Worm (Caenorhabditis elegans) whole organism, L1 larva: ENCODE measurements around the gene lin-39.

ENCODE experiments used
- ceh-82 ChIP-seq, 3 experiments: fragments of 150-350 bp in 1 of 3; sonication (generic microtip) in 2 of 3; optimal IDR thresholded peaks; 2 replicates each; lab custom pipeline; 2014 to 2017; ENCODE audit warnings: missing biosample characterization in 3 of 3, missing genetic modification characterization in 3 of 3
- egl-27 ChIP-seq, 2 experiments: fragments of 150-350 bp in 1 of 2; sonication (generic microtip); optimal IDR thresholded peaks; 3 replicates each; lab custom pipeline; 2017 to 2018; ENCODE audit warnings: missing biosample characterization in 2 of 2, missing genetic modification characterization in 2 of 2, missing genetic modification reagents in 2 of 2
- elt-2 ChIP-seq: sonication (generic microtip); optimal IDR thresholded peaks from 2 replicates; lab custom pipeline; 2016; ENCODE audit warnings: missing genetic modification characterization, mild to moderate bottlenecking, inconsistent platforms, missing compliant biosample characterization, missing genetic modification reagents
- fos-1 ChIP-seq: fragments of 150-350 bp; optimal IDR thresholded peaks from 2 replicates; lab custom pipeline; 2014; ENCODE audit warnings: missing biosample characterization, missing genetic modification characterization
- lin-13 ChIP-seq: fragments of 150-350 bp; optimal IDR thresholded peaks from 2 replicates; lab custom pipeline; 2014; ENCODE audit warnings: missing biosample characterization, missing genetic modification reagents, missing genetic modification characterization
- lir-3 ChIP-seq: sonication (generic microtip); optimal IDR thresholded peaks from 2 replicates; lab custom pipeline; 2016; ENCODE audit warnings: mild to moderate bottlenecking, missing genetic modification characterization, moderate library complexity, missing compliant biosample characterization; ENCODE audit not compliant: poor library complexity
- nhr-85 ChIP-seq: sonication (generic microtip); peaks from one replicate; lab custom pipeline; 2016; ENCODE audit warnings: missing genetic modification characterization, inconsistent platforms, missing compliant biosample characterization
- nhr-90 ChIP-seq: sonication (generic microtip); optimal IDR thresholded peaks from 2 replicates; lab custom pipeline; 2016; ENCODE audit warnings: mild to moderate bottlenecking, missing genetic modification characterization, missing compliant biosample characterization; ENCODE audit not compliant: poor library complexity
- sup-37 ChIP-seq: fragments of 200-800 bp; sonication (Bioruptor generic); optimal IDR thresholded peaks from 2 replicates; lab custom pipeline; 2018; ENCODE audit warnings: mild to moderate bottlenecking, missing genetic modification characterization, missing compliant biosample characterization
- unc-86 ChIP-seq: sonication (generic microtip); optimal IDR thresholded peaks from 2 replicates; lab custom pipeline; 2016; ENCODE audit warnings: missing genetic modification characterization, missing compliant biosample characterization
- ztf-11 ChIP-seq, 2 experiments: sonication (generic microtip); optimal IDR thresholded peaks; 2 replicates each; lab custom pipeline; 2016 to 2017; ENCODE audit warnings: missing genetic modification characterization in 2 of 2, missing biosample characterization in 1 of 2, missing compliant biosample characterization in 1 of 2

- TF ChIP-seq unc-86 (tag; lab: Kevin White, UChicago): no peak
- no peak for TF ChIP-seq elt-2 (tag; lab: Kevin White, UChicago)
- no peak for TF ChIP-seq nhr-90 (tag; lab: Kevin White, UChicago)
- no peak for TF ChIP-seq sup-37 (GFP tag; lab: Kevin White, UChicago)
- no peak for TF ChIP-seq fos-1 (tag; lab: Kevin White, UChicago)
- no peak for TF ChIP-seq egl-27 (tag; optimal IDR thresholded peaks at IDR 0.05; lab: Kevin White, UChicago)
- no peak for TF ChIP-seq nhr-85 (tag; lab: Kevin White, UChicago)
- no peak for TF ChIP-seq lin-13 (GFP tag; lab: Kevin White, UChicago)
- TF ChIP-seq ztf-11 (tag; optimal IDR thresholded peaks at IDR 0.05; lab: Kevin White, UChicago): no peak
- TF ChIP-seq ceh-82 (tag; optimal IDR thresholded peaks at IDR 0.05; lab: Kevin White, UChicago): no peak
- no peak for TF ChIP-seq lir-3 (tag; lab: Kevin White, UChicago)
Observed at ce11 chrIII:7494850-7495314, 41.5 kb downstream of the lin-39 start.
